Worm (Caenorhabditis elegans) whole organism, L3 larva: ENCODE measurements around the gene Y51H4A.6.

Experiments used
- ceh-16 ChIP-seq: sonication (generic microtip); optimal IDR thresholded peaks from 2 replicates; lab custom pipeline; 2017; ENCODE audit warnings: missing biosample characterization, missing genetic modification characterization
- ceh-28 ChIP-seq: fragments of 150-350 bp; optimal IDR thresholded peaks from 2 replicates; lab custom pipeline; 2014; ENCODE audit warnings: missing biosample characterization, missing genetic modification reagents, missing genetic modification characterization
- egl-27 ChIP-seq: sonication (generic microtip); optimal IDR thresholded peaks from 4 replicates; lab custom pipeline; 2017; ENCODE audit warnings: missing biosample characterization, missing genetic modification reagents, missing genetic modification characterization
- elt-3 ChIP-seq, 3 experiments: fragments of 150-350 bp in 1 of 3; sonication (generic microtip) in 2 of 3; optimal IDR thresholded peaks; 2 replicates in 2 of 3; 4 replicates in 1 of 3; lab custom pipeline; 2014 to 2017; ENCODE audit warnings: missing biosample characterization in 3 of 3, missing genetic modification characterization in 3 of 3
- jun-1 ChIP-seq: fragments of 150-350 bp; optimal IDR thresholded peaks from 2 replicates; lab custom pipeline; 2014; ENCODE audit warnings: missing biosample characterization, missing genetic modification reagents, missing genetic modification characterization
- mml-1 ChIP-seq: fragments of 150-350 bp; sonication (generic microtip); optimal IDR thresholded peaks from 3 replicates; lab custom pipeline; 2014; ENCODE audit warnings: missing biosample characterization, missing genetic modification characterization
- nhr-23 ChIP-seq: fragments of 150-350 bp; optimal IDR thresholded peaks from 2 replicates; lab custom pipeline; 2014; ENCODE audit warnings: missing biosample characterization, missing genetic modification reagents, missing genetic modification characterization
- nhr-237 ChIP-seq: fragments of 150-350 bp; optimal IDR thresholded peaks from 2 replicates; lab custom pipeline; 2014; ENCODE audit warnings: missing biosample characterization, missing genetic modification characterization
- pha-4 ChIP-seq: fragments of 150-350 bp; optimal IDR thresholded peaks from 2 replicates; lab custom pipeline; 2014; ENCODE audit warnings: missing biosample characterization, missing genetic modification reagents, missing genetic modification characterization
- skn-1 ChIP-seq: fragments of 150-350 bp; optimal IDR thresholded peaks from 2 replicates; lab custom pipeline; 2014; ENCODE audit warnings: missing biosample characterization, missing genetic modification characterization
- snpc-4 ChIP-seq: fragments of 150-350 bp; optimal IDR thresholded peaks from 2 replicates; lab custom pipeline; 2014; ENCODE audit warnings: missing biosample characterization, missing genetic modification characterization
- unc-62 ChIP-seq: fragments of 150-350 bp; sonication (generic microtip); optimal IDR thresholded peaks from 4 replicates; lab custom pipeline; 2014; ENCODE audit warnings: missing biosample characterization, missing genetic modification reagents, missing genetic modification characterization
- zag-1 ChIP-seq: fragments of 150-350 bp; optimal IDR thresholded peaks from 2 replicates; lab custom pipeline; 2014; ENCODE audit warnings: missing biosample characterization, missing genetic modification characterization
- ztf-11 ChIP-seq: fragments of 150-350 bp; optimal IDR thresholded peaks from 2 replicates; lab custom pipeline; 2014; ENCODE audit warnings: missing biosample characterization, missing genetic modification characterization

DNA sequence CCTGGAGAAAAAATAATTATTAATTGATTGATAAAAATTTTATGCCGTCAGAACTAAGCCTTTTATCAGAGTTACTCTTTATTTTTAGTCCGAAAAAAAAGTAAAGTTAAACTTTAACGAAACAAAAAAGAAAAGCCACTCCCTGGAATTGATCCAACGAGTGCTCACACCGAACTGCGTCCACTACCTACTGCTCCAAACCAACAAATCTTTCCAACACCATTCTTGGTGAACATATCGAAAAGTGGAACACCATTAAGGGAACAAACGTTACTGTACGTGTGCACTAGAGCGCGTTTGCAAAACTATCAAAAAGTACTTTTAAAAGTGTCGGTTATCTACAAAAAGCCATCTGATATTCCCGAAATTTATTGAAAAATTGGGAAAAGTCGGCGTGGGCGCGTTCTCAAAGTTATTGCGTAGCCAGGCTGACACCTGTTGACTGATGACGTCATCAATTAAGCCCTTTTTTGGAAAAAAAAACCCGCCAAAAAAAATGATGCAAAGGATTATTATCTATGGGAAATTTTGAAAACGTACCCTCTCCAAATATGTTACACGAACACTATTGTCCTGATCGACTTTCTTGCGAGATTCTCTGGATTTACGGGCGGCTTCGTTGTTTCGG is 29.8 kb upstream of the Y51H4A.6 start:
- TF ChIP-seq elt-3 (tag; optimal IDR thresholded peaks at IDR 0.05; lab: Kevin White, UChicago) (no peak), ceh-16 (tag; lab: Kevin White, UChicago) (no peak), zag-1 (tag; lab: Kevin White, UChicago) (no peak), nhr-23 (no peak), unc-62 (GFP tag; lab: Kevin White, UChicago) (no peak), snpc-4 (peak; percentile 20), pha-4 (tag; lab: Kevin White, UChicago) (no peak), ceh-28 (tag; lab: Kevin White, UChicago) (no peak), jun-1 (tag; lab: Kevin White, UChicago) (no peak), egl-27 (tag; lab: Kevin White, UChicago) (no peak), nhr-237 (tag; lab: Kevin White, UChicago) (no peak), mml-1 (tag; lab: Kevin White, UChicago) (no peak), skn-1 (no peak), ztf-11 (no peak)
